Fruit fly (Drosophila melanogaster): ENCODE measurements around the gene CG33098.

- TF ChIP-seq CG7101 (tag; optimal IDR thresholded peaks at IDR 0.05), result no peak
- no peak for TF ChIP-seq bab1 (GFP tag; optimal IDR thresholded peaks at IDR 0.05)
- TF ChIP-seq CG7045 (GFP tag; optimal IDR thresholded peaks at IDR 0.05), result no peak
- TF ChIP-seq cic (GFP tag; optimal IDR thresholded peaks at IDR 0.05), result no peak
- TF ChIP-seq cnc (optimal IDR thresholded peaks at IDR 0.05), result no peak
- TF ChIP-seq CG14711 (tag; optimal IDR thresholded peaks at IDR 0.05), result no peak
- no peak for TF ChIP-seq tj (GFP tag; optimal IDR thresholded peaks at IDR 0.05)
- no peak for TF ChIP-seq CG12768 (GFP tag; optimal IDR thresholded peaks at IDR 0.05)
- no peak for TF ChIP-seq toe (GFP tag; optimal IDR thresholded peaks at IDR 0.05)
- no peak for TF ChIP-seq CG1620 (GFP tag; optimal IDR thresholded peaks at IDR 0.05)
- TF ChIP-seq Crg-1 (GFP tag; optimal IDR thresholded peaks at IDR 0.05), result no peak
These were observed 11.7 kb upstream of the CG33098 start, which contains the start of gene GstD5 for dm6 chr3R:12375258-12375783.

All from whole organism, adult.